Fruit fly (Drosophila melanogaster) ovary, adult (tissue): ENCODE measurements around the gene CG11000.

Experiments
- CG17801 ChIP-seq: fragments of 200-800 bp; optimal IDR thresholded peaks from 2 replicates; lab custom pipeline; 2019; ENCODE audit warnings: missing biosample characterization, mild to moderate bottlenecking, missing genetic modification characterization, moderate library complexity; ENCODE audit not compliant: partially characterized antibody

Gene CG11000

DNA sequence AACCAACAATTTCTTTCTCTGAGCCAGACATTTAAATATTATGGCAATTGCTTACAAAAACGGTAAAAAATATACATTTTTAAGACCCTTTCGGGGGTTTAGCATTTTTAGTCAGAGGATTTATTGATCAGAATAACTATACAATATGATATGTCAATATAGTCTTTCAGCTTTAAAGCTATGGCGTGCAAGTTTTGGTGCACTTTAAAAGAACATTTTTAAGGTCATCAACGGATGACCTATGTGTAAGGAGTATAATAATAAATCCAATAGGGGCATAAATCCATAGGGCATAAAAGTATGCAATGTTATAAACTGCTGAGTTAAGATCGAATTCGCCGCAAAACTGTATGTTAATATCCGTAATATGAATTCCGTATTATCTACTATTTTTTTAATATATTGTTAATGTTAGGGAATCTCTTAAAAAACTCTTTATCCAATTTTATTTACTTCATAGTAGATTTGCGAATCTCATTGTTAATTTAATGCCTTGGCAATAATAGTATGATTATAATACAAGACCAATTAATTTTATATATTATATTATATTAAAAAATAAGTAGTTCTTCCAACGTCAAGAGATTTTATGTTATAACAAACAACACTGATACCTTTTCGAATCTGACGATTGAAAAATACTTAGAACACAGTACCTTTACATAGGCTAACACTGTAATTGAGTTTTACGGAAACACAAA is 44.6 kb downstream of the CG11000 start, which contains the start of gene CG14676:
Gene CG14676, plus strand, starts transcription at position 651 of the 701 bp plus-strand sequence.
- no peak for TF ChIP-seq CG17801

DNA sequence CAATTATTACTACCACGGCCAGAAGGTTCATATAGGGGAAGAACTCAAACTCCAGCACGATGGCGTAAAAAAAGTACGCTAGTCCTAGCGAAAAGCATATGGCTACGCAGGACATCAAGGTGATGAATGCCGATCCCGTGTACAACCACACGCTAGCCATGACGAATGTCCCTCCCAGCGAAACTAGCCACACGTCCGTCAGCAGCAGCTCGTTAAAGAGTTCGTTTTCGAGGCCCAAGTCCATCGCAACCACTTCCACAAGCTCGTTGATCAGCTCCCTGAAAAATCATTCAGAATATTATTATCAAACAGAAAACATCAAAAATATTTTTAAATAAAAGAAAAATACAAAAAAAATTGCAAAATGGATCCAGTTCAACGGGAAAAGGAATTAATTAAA is 50.9 kb downstream of the CG11000 start, which contains the start of gene CG34287:
Gene CG34287, plus strand, starts transcription at position 301 of the 400 bp plus-strand sequence.
- no peak for TF ChIP-seq CG17801

DNA sequence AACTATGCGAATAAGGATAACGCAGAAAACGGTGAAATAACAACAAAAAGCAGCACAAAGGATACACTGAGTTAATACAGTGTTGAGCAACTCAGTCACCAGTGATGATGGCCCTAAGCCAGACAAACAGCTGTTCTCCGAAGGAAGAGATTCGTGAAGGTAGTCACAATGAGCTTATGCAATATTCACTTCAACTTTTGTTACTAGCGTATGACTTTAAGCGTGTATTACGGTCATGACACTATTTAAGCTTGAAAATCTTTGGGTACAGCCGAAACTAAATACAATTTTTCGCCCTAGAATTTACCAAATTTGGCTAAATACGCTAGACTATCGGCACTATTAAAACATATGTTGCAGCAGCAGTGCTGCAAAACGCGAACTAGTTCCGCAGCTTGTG is 54.1 kb downstream of the CG11000 start, which contains the start of the genes disp and ECSIT:
Gene disp, minus strand, starts transcription at position 97 of the 400 bp plus-strand sequence.
Gene ECSIT, plus strand, starts transcription at position 371 of the 400 bp plus-strand sequence.
- peak; percentile 56 for TF ChIP-seq CG17801

DNA sequence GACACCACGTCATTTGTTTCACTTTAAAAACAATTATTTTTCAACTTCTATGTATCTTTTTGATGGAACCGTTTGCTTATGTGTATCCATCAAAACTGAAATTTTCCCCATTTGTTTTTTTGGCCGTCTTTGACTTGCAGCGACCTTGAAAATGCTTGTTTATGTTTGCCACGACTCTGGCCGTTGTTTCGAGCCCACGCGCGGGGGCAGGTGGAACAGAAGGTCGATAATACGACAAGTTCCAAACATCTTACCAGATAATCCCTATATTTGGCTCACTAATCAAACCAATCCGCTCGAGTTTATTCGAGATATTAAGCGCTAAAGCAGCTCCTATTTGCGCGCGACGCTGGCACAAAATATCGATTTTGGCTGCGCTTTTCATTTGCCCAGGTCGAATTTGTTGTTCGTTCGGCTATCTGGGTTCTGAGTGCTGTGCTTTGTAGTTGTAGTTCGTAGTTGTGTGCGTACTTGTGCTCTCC is 58.6 kb downstream of the CG11000 start:
- TF ChIP-seq CG17801: no peak

DNA sequence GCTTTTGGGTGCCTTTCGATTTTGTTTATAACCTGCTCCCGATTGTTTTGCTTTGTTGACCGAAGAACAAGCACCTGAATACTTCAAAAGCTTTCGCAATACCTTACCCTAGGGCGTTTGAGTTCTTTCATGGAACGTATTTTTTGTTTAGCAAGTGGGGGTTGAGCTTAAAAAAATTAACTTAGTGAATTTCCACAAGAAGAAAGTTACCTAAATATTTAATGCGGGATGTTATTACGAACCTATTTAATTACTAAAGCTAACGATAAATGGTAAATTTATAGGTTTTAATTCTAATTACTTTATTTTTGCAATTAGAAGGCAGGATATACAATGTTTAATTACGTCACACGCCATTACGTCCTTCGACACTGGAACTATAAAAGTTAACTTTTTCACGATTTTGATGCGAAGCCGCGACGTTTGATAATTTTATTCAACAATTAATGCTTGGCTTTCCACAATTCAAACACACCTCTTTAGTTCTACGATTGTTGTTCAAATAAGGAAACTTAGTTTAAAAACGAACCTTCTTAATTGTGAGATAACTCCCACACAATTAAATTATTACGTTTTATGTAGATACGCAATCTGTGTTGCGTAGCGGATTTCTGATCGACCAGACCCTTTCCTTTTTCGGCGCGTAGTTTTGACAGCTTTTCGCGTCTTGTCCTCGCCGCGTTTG is 59.2 kb downstream of the CG11000 start:
- TF ChIP-seq CG17801: no peak

DNA sequence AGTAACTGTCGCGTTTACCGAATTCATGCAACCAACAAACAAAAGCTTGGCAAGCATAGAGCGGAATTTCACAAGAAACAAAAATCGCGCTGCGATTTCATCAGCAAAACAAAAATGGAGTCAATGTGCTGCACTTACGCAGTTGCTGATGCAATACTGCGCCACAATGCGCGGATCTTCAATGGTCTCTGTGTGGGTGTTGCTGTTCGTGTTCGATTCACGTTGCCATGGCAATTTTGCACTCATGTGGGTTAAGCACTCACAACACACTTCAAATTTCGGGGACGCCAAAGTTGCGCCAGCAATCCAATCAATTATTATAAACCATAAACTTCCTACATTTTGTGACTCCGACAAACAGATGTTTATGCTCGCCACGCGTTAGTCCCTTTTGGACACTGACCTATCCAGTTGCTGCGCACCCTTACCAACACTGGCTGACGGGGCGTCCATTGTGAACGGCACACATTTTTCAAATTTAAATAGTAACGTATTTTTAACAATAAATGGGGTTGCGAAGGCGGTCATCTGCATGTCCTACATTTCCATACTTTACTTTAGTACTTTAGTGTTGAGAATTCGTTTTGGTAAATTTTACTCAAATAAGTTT is 60.0 kb downstream of the CG11000 start, which contains the start of gene CG2017:
Gene CG2017, minus strand, starts transcription at position 374 of the 610 bp plus-strand sequence.
- no peak for TF ChIP-seq CG17801
